Fruit fly (Drosophila melanogaster): ENCODE measurements around the gene CG32450.

- TF ChIP-seq h (optimal IDR thresholded peaks at IDR 0.05) = no peak
- TF ChIP-seq Sin3A (optimal IDR thresholded peaks at IDR 0.05) = no peak
- no peak for TF ChIP-seq psq (optimal IDR thresholded peaks at IDR 0.05)
These were observed 13.0 kb downstream of the CG32450 start for dm6 chr3L:22342565-22342964.

Measured in Kc167 (cell line).